Worm (Caenorhabditis elegans) whole organism, L2 larva: Measurements from ENCODE around the gene F17C8.7.

Experiments
- C34F6.9 ChIP-seq: fragments of 150-350 bp; optimal IDR thresholded peaks from 2 replicates; lab custom pipeline; 2014; ENCODE audit warnings: missing biosample characterization, missing genetic modification characterization
- R02D3.7 ChIP-seq: fragments of 150-350 bp; optimal IDR thresholded peaks from 2 replicates; lab custom pipeline; 2014; ENCODE audit warnings: missing biosample characterization, missing genetic modification characterization
- ceh-16 ChIP-seq: fragments of 150-350 bp; optimal IDR thresholded peaks from 2 replicates; lab custom pipeline; 2014; ENCODE audit warnings: missing biosample characterization, missing genetic modification characterization
- crh-2 ChIP-seq: sonication (generic microtip); optimal IDR thresholded peaks from 2 replicates; lab custom pipeline; 2017; ENCODE audit warnings: missing biosample characterization, missing genetic modification characterization
- dmd-4 ChIP-seq: sonication (generic microtip); optimal IDR thresholded peaks from 2 replicates; lab custom pipeline; 2017; ENCODE audit warnings: missing biosample characterization, missing genetic modification characterization
- egl-27 ChIP-seq: sonication (generic microtip); optimal IDR thresholded peaks from 3 replicates; lab custom pipeline; 2017; ENCODE audit warnings: missing biosample characterization, missing genetic modification reagents, missing genetic modification characterization
- elt-1 ChIP-seq: fragments of 150-350 bp; optimal IDR thresholded peaks from 2 replicates; lab custom pipeline; 2014; ENCODE audit warnings: missing biosample characterization, missing genetic modification characterization
- elt-3 ChIP-seq: sonication (generic microtip); optimal IDR thresholded peaks from 2 replicates; lab custom pipeline; 2017; ENCODE audit warnings: missing biosample characterization, missing genetic modification characterization
- fos-1 ChIP-seq: fragments of 150-350 bp; optimal IDR thresholded peaks from 2 replicates; lab custom pipeline; 2014; ENCODE audit warnings: missing biosample characterization, missing genetic modification characterization
- gmeb-1 ChIP-seq: fragments of 150-350 bp; optimal IDR thresholded peaks from 2 replicates; lab custom pipeline; 2014; ENCODE audit warnings: missing biosample characterization, missing genetic modification characterization
- lin-11 ChIP-seq: fragments of 150-350 bp; sonication (generic microtip); optimal IDR thresholded peaks from 2 replicates; lab custom pipeline; 2014; ENCODE audit warnings: missing biosample characterization, missing genetic modification characterization, inconsistent platforms, mixed read lengths
- lin-39 ChIP-seq: fragments of 150-350 bp; optimal IDR thresholded peaks from 2 replicates; lab custom pipeline; 2014; ENCODE audit warnings: missing biosample characterization, missing genetic modification reagents, missing genetic modification characterization
- lsy-2 ChIP-seq, 2 experiments: fragments of 150-350 bp in 1 of 2; sonication (generic microtip) in 1 of 2; optimal IDR thresholded peaks; 2 replicates each; lab custom pipeline; 2014 to 2017; ENCODE audit warnings: missing biosample characterization in 2 of 2, missing genetic modification characterization in 2 of 2
- mab-5 ChIP-seq: fragments of 150-350 bp; optimal IDR thresholded peaks from 2 replicates; lab custom pipeline; 2014; ENCODE audit warnings: missing biosample characterization, missing genetic modification characterization
- mbf-1 ChIP-seq: sonication (generic microtip); optimal IDR thresholded peaks from 2 replicates; lab custom pipeline; 2017; ENCODE audit warnings: missing biosample characterization, missing genetic modification characterization
- mdl-1 ChIP-seq, 2 experiments: fragments of 150-350 bp in 1 of 2; sonication (generic microtip) in 1 of 2; optimal IDR thresholded peaks; 2 replicates each; lab custom pipeline; 2017; ENCODE audit warnings: missing biosample characterization in 2 of 2, missing genetic modification characterization in 2 of 2
- nhr-10 ChIP-seq: sonication (generic microtip); optimal IDR thresholded peaks from 2 replicates; lab custom pipeline; 2017; ENCODE audit warnings: missing biosample characterization, missing genetic modification characterization
- nhr-11 ChIP-seq: fragments of 150-350 bp; optimal IDR thresholded peaks from 2 replicates; lab custom pipeline; 2014; ENCODE audit warnings: missing biosample characterization, missing genetic modification characterization
- nhr-129 ChIP-seq: fragments of 150-350 bp; optimal IDR thresholded peaks from 2 replicates; lab custom pipeline; 2014; ENCODE audit warnings: missing biosample characterization, missing genetic modification characterization
- nhr-21 ChIP-seq: fragments of 150-350 bp; optimal IDR thresholded peaks from 2 replicates; lab custom pipeline; 2014; ENCODE audit warnings: missing biosample characterization, missing genetic modification characterization
- nhr-23 ChIP-seq: fragments of 150-350 bp; optimal IDR thresholded peaks from 2 replicates; lab custom pipeline; 2014; ENCODE audit warnings: missing biosample characterization, missing genetic modification reagents, missing genetic modification characterization
- nhr-237 ChIP-seq: fragments of 150-350 bp; optimal IDR thresholded peaks from 2 replicates; lab custom pipeline; 2014; ENCODE audit warnings: missing biosample characterization, missing genetic modification characterization
- nhr-6 ChIP-seq: fragments of 150-350 bp; optimal IDR thresholded peaks from 2 replicates; lab custom pipeline; 2014; ENCODE audit warnings: missing biosample characterization, missing genetic modification characterization
- nhr-77 ChIP-seq: fragments of 150-350 bp; optimal IDR thresholded peaks from 2 replicates; lab custom pipeline; 2014; ENCODE audit warnings: missing biosample characterization, missing genetic modification characterization
- peb-1 ChIP-seq: fragments of 150-350 bp; optimal IDR thresholded peaks from 2 replicates; lab custom pipeline; 2014; ENCODE audit warnings: missing biosample characterization, missing genetic modification characterization
- sma-3 ChIP-seq: sonication (generic microtip); optimal IDR thresholded peaks from 2 replicates; lab custom pipeline; 2016; ENCODE audit warnings: missing genetic modification reagents, missing genetic modification characterization, missing compliant biosample characterization
- sma-9 ChIP-seq, 2 experiments: fragments of 150-350 bp in 1 of 2; sonication (generic microtip) in 1 of 2; optimal IDR thresholded peaks; 2 replicates each; lab custom pipeline; 2014 to 2016; ENCODE audit warnings: missing genetic modification characterization in 2 of 2, mild to moderate bottlenecking in 1 of 2, missing biosample characterization in 1 of 2, missing compliant biosample characterization in 1 of 2, missing genetic modification reagents in 1 of 2, moderate library complexity in 1 of 2
- snpc-4 ChIP-seq: fragments of 150-350 bp; optimal IDR thresholded peaks from 2 replicates; lab custom pipeline; 2014; ENCODE audit warnings: missing biosample characterization, missing genetic modification characterization
- unc-39 ChIP-seq: fragments of 150-350 bp; optimal IDR thresholded peaks from 2 replicates; lab custom pipeline; 2014; ENCODE audit warnings: missing biosample characterization, missing genetic modification characterization
- unc-55 ChIP-seq: fragments of 150-350 bp; sonication (generic microtip); optimal IDR thresholded peaks from 3 replicates; lab custom pipeline; 2014; ENCODE audit warnings: missing biosample characterization, missing genetic modification reagents, missing genetic modification characterization
- zag-1 ChIP-seq: fragments of 150-350 bp; optimal IDR thresholded peaks from 2 replicates; lab custom pipeline; 2014; ENCODE audit warnings: missing biosample characterization, missing genetic modification characterization
- ztf-1 ChIP-seq: fragments of 200-800 bp; sonication (Bioruptor generic); conservative IDR thresholded peaks from 2 replicates; pipeline ENCODE4 v1.3.6; 2022; ENCODE audit warnings: missing genetic modification characterization, missing compliant biosample characterization
- ztf-11 ChIP-seq: sonication (generic microtip); optimal IDR thresholded peaks from 2 replicates; lab custom pipeline; 2017; ENCODE audit warnings: missing biosample characterization, missing genetic modification characterization
- ztf-4 ChIP-seq: fragments of 150-350 bp; optimal IDR thresholded peaks from 2 replicates; lab custom pipeline; 2014; ENCODE audit warnings: missing biosample characterization, missing genetic modification characterization

F17C8.7 gene

DNA sequence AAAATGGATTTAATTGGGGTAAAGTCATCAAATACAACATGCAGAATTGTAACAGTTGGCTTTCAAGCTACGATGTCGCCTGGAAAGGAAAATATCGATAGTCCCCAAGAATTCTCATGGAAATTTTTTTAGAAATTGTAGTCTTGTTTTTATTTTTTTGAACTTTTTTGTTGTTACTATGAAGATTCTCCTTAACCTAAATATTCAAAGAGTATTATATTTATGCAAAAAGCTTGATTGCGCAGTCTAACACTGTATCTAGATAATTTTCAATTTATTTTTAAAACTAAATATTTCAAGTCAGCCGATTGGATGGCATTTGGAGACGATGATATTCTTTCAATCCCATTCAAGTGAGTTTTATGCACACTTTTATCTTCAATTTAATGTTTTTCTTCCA is 30.3 kb upstream of the F17C8.7 start, which contains the start of gene pgap-2:
TSS of gene pgap-2 (plus strand) at position 301 of the 400 bp plus-strand sequence.
- no peak for TF ChIP-seq lin-39 (tag; lab: Kevin White, UChicago)
- no peak for TF ChIP-seq unc-39 (tag; lab: Kevin White, UChicago)
- no peak for TF ChIP-seq nhr-6 (tag; lab: Kevin White, UChicago)
- no peak for TF ChIP-seq elt-3 (tag; lab: Kevin White, UChicago)
- TF ChIP-seq fos-1 = no peak
- no peak for TF ChIP-seq mdl-1 (tag; optimal IDR thresholded peaks at IDR 0.05; lab: Kevin White, UChicago)
- TF ChIP-seq dmd-4 (tag; lab: Kevin White, UChicago) = no peak
- TF ChIP-seq snpc-4 (tag; lab: Kevin White, UChicago) = no peak

DNA sequence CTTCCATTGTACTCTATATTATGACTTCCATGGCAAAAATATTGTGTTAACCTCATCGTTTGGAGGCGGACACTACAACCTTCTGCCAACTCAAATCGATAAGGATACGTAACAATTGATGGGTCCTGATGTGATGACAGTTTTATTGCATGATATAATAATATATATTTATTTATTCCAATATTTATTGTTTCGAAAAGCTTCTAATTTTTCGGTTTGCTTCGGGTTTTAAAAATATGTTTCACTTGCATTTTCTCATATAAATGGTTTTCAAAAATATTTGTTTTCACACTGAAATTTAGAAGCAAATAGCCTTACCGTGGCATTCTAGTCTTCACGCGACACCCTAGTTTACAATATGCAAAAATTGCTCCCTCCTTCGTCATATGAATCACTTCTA is 28.9 kb upstream of the F17C8.7 start, which contains the start of gene T04A8.13:
TSS of gene T04A8.13 (plus strand) at position 301 of the 400 bp plus-strand sequence.
- TF ChIP-seq nhr-77 (tag; lab: Kevin White, UChicago) (no peak), gmeb-1 (tag; lab: Kevin White, UChicago) (no peak), unc-55 (GFP tag; lab: Kevin White, UChicago) (no peak), egl-27 (tag; lab: Kevin White, UChicago) (no peak), ztf-1 (GFP tag; lab: Robert Waterston, UW) (no peak), R02D3.7 (tag; lab: Kevin White, UChicago) (no peak), crh-2 (tag; lab: Kevin White, UChicago) (no peak), dmd-4 (tag; lab: Kevin White, UChicago) (no peak)

DNA sequence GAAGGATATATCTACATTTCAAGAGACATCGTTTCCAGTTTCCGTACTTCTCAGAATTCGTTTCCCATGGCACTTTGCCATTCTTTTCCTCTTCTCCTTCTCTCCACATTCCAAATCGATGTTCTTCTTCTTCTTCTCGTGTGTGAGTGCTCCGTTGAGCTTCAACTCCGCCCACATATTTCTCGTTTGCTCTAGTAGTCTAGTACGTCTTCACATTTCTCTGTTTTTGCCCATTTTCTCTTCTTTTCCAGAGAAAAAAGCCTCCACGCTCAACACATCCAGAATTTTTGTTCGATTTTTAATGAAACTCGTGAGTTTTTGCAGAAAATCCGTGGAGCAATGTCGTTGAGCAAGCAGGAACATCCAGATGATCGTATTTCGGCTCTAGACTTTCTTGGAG is 26.6 kb upstream of the F17C8.7 start, which contains the start of gene T04A8.18:
TSS of gene T04A8.18 (plus strand) at position 301 of the 400 bp plus-strand sequence.
- no peak for TF ChIP-seq nhr-10 (tag; lab: Kevin White, UChicago)
- peak; percentile 4 for TF ChIP-seq unc-55 (GFP tag; lab: Kevin White, UChicago)
- TF ChIP-seq, all 48 proteins: peak for 1

DNA sequence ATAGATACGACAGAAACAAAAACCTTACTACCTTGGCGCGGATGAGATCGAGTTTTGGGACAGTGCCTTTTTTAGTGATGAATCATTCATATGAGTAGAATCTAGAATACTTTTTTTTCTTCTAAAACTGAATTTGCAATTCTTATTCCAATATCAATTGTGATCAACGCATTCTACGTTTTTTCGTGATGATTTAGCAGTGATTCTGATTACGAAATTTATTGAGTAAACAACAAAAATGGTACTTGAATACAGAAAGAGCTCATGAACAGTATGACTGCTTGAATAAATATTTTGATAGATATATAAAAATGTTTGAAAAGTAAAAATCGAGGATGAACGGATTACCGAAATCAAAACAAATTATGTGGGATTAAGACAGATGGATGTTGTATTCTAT is 20.5 kb upstream of the F17C8.7 start, which contains the start of gene him-18:
TSS of gene him-18 (minus strand) at position 101 of the 400 bp plus-strand sequence.
- TF ChIP-seq lin-11 (tag; lab: Kevin White, UChicago) (no peak), mdl-1 (tag; optimal IDR thresholded peaks at IDR 0.05; lab: Kevin White, UChicago) (no peak), C34F6.9 (tag; lab: Kevin White, UChicago) (no peak), ztf-4 (tag; lab: Kevin White, UChicago) (no peak), nhr-129 (tag; lab: Kevin White, UChicago) (no peak), unc-55 (GFP tag; lab: Kevin White, UChicago) (no peak), nhr-11 (tag; lab: Kevin White, UChicago) (no peak), nhr-237 (tag; lab: Kevin White, UChicago) (no peak), mbf-1 (tag; lab: Kevin White, UChicago) (no peak), sma-9 (GFP tag; optimal IDR thresholded peaks at IDR 0.05; lab: Kevin White, UChicago) (no peak), sma-9 (tag; optimal IDR thresholded peaks at IDR 0.05; lab: Kevin White, UChicago) (no peak), R02D3.7 (tag; lab: Kevin White, UChicago) (no peak), nhr-23 (tag; lab: Kevin White, UChicago) (no peak), lsy-2 (tag; optimal IDR thresholded peaks at IDR 0.05; lab: Kevin White, UChicago) (no peak), mab-5 (tag; lab: Kevin White, UChicago) (no peak), lin-39 (tag; lab: Kevin White, UChicago) (no peak), peb-1 (no peak), sma-3 (GFP tag; lab: Kevin White, UChicago) (no peak), zag-1 (no peak), ztf-11 (tag; lab: Kevin White, UChicago) (no peak), nhr-77 (tag; lab: Kevin White, UChicago) (no peak)
- TF ChIP-seq, all 48 proteins: peak for 0

DNA sequence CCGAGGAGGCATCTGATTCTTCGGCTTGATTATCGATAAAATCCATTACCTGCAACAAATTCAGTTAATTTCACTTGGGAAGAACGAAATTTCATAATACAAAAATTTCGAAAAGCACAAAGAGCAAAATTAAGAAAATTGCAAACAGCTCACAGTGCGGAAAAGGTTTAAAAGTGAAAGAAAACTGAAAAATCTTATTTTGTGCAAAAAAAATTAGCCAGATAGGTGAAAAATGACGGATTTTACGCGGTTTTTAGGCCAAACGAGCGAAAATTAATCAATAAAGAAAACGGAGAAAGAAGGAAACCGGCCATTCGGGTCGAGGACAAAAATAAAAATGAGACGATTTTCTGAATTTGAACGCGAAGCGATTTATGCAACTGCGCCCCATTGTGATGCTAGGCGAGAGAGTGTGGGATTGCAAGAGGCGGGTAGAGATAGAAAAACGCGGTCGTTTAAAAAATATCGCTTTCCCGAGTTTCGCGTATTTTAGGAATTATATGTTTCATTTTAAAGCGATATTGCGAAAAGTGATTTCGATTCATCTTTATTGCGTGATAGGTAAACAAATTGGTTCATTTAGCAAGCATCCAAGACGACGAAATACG is 14.8 kb upstream of the F17C8.7 start, which contains the start of gene emb-5:
TSS of gene emb-5 (minus strand) at position 51 of the 608 bp plus-strand sequence.
- TF ChIP-seq zag-1 (no peak), unc-55 (GFP tag; lab: Kevin White, UChicago) (peak; percentile 83), lsy-2 (tag; optimal IDR thresholded peaks at IDR 0.05; lab: Kevin White, UChicago) (peak; percentile 56 to 81), egl-27 (tag; lab: Kevin White, UChicago) (peak; percentile 9), mab-5 (tag; lab: Kevin White, UChicago) (peak; percentile 75), nhr-129 (tag; lab: Kevin White, UChicago) (peak; percentile 71), lin-11 (tag; lab: Kevin White, UChicago) (peak; percentile 32), ceh-16 (tag; lab: Kevin White, UChicago) (no peak), elt-1 (tag; lab: Kevin White, UChicago) (no peak), nhr-21 (tag; lab: Kevin White, UChicago) (peak; percentile 6), gmeb-1 (tag; lab: Kevin White, UChicago) (peak; percentile 95), sma-9 (GFP tag; optimal IDR thresholded peaks at IDR 0.05; lab: Kevin White, UChicago) (peak; percentile 69), sma-9 (tag; optimal IDR thresholded peaks at IDR 0.05; lab: Kevin White, UChicago) (no peak), fos-1 (peak; percentile 1), nhr-77 (tag; lab: Kevin White, UChicago) (no peak), C34F6.9 (tag; lab: Kevin White, UChicago) (peak; percentile 62), sma-3 (GFP tag; lab: Kevin White, UChicago) (peak; percentile 45), crh-2 (tag; lab: Kevin White, UChicago) (peak; percentile 65)
